Fruit fly (Drosophila melanogaster) S2 (cell line): ENCODE data around the gene Sarm.

Source experiments
- CG8478 ChIP-seq: fragments of >200 bp; optimal IDR thresholded peaks from 2 replicates; lab custom pipeline; 2018
- CTCF ChIP-seq, 2 experiments: fragments of >200 bp; optimal IDR thresholded peaks; 2 replicates each; lab custom pipeline; 2018

- TF ChIP-seq CG8478 (lab: Kevin White, UChicago) (no peak), CTCF (optimal IDR thresholded peaks at IDR 0.05; lab: Kevin White, UChicago) (no peak)
Measured at dm6 chr3L:8024278-8025140, 39.2 kb upstream of the Sarm start.
